Worm (Caenorhabditis elegans): ENCODE results near the gene T22F3.10.

T22F3.10 gene

ce11 chrV:3634293-3635016 lies 22.9 kb upstream of the T22F3.10 start (continued):
- no peak for TF ChIP-seq zfp-2 (tag; optimal IDR thresholded peaks at IDR 0.05)
- no peak for TF ChIP-seq F44E2.7 (GFP tag; IDR thresholded peaks at IDR 0.05)
- TF ChIP-seq mxl-2 (GFP tag; conservative IDR thresholded peaks at IDR 0.05) = no peak
- peak; percentile 79 for TF ChIP-seq nhr-48 (tag; optimal IDR thresholded peaks at IDR 0.05)
- peak; percentile 71 for TF ChIP-seq dmd-6 (GFP tag; IDR thresholded peaks at IDR 0.05)
- no peak for TF ChIP-seq dpl-1 (GFP tag; optimal IDR thresholded peaks at IDR 0.05)
- no peak for TF ChIP-seq mdt-29 (GFP tag; IDR thresholded peaks at IDR 0.05)
- TF ChIP-seq dmd-9 (GFP tag; IDR thresholded peaks at IDR 0.05) = no peak
- peak in 1 of 2 experiments; percentile 39 for TF ChIP-seq lsy-2 (tag; optimal IDR thresholded peaks at IDR 0.05)
- no peak for TF ChIP-seq nhr-6 (tag; optimal IDR thresholded peaks at IDR 0.05)
- TF ChIP-seq madf-9 (GFP tag; conservative IDR thresholded peaks at IDR 0.05) = no peak
- peak; percentile 78 for TF ChIP-seq hlh-11 (tag; optimal IDR thresholded peaks at IDR 0.05)
- no peak for TF ChIP-seq lin-15B (tag; optimal IDR thresholded peaks at IDR 0.05)
- no peak for TF ChIP-seq egl-27 (tag; optimal IDR thresholded peaks at IDR 0.05)
- peak; percentile 91 for TF ChIP-seq nhr-102 (tag; optimal IDR thresholded peaks at IDR 0.05)
- no peak for TF ChIP-seq attf-4 (tag; optimal IDR thresholded peaks at IDR 0.05)
- peak in 1 of 2 experiments; percentile 32 for TF ChIP-seq daf-16 (GFP tag; optimal IDR thresholded peaks at IDR 0.05)
- peak; percentile 98 for TF ChIP-seq daf-16 (tag; optimal IDR thresholded peaks at IDR 0.05)
- TF ChIP-seq cey-2 (tag; optimal IDR thresholded peaks at IDR 0.05; ENCODE audit: borderline replicate concordance, insufficient read depth) = no peak
- TF ChIP-seq zfp-3 (GFP tag; conservative IDR thresholded peaks at IDR 0.05) = peak; percentile 77; the same call in 1 of the 2 replicates
- TF ChIP-seq spr-1 (tag; optimal IDR thresholded peaks at IDR 0.05) = no peak
- no peak for TF ChIP-seq arid-1 (GFP tag; conservative IDR thresholded peaks at IDR 0.05)
- TF ChIP-seq daf-19 (GFP tag; conservative IDR thresholded peaks at IDR 0.05) = no peak
- TF ChIP-seq ZK337.2 (GFP tag; IDR thresholded peaks at IDR 0.05) = no peak
- TF ChIP-seq ceh-20 (GFP tag; IDR thresholded peaks at IDR 0.05) = 0 out of 2 replicates have a peak, but pooled peaks have one; percentile 7
- no peak for TF ChIP-seq F49E8.2 (tag; optimal IDR thresholded peaks at IDR 0.05; ENCODE audit: borderline replicate concordance)
- TF ChIP-seq ceh-62 (tag; optimal IDR thresholded peaks at IDR 0.05) = no peak
- TF ChIP-seq duxl-1 (tag; optimal IDR thresholded peaks at IDR 0.05; ENCODE audit: poor library complexity) = peak; percentile 42
- 0 out of 2 replicates have a peak, but pooled peaks have one; percentile 31 for TF ChIP-seq lin-38 (GFP tag; IDR thresholded peaks at IDR 0.05)
- TF ChIP-seq Y48G9A.11 (GFP tag; IDR thresholded peaks at IDR 0.05) = no peak
- TF ChIP-seq nhr-25 (tag; optimal IDR thresholded peaks at IDR 0.05; ENCODE audit: borderline replicate concordance, insufficient read depth) = no peak
- no peak for TF ChIP-seq ztf-7 (tag; optimal IDR thresholded peaks at IDR 0.05)
- TF ChIP-seq ztf-11 (tag; optimal IDR thresholded peaks at IDR 0.05) = no peak

- TF ChIP-seq T26A8.4 (GFP tag; IDR thresholded peaks at IDR 0.05) (no peak), hlh-30 (tag; optimal IDR thresholded peaks at IDR 0.05; ENCODE audit: insufficient read depth) (peak; percentile 27), T20F7.1 (GFP tag; optimal IDR thresholded peaks at IDR 0.05) (peak; percentile 4), ceh-20 (GFP tag; IDR thresholded peaks at IDR 0.05) (no peak), F49E8.2 (tag; optimal IDR thresholded peaks at IDR 0.05; ENCODE audit: borderline replicate concordance) (no peak)
Observed at ce11 chrV:3633041-3633440, 21.5 kb upstream of the T22F3.10 start, which contains the start of gene F59B1.2. Gene F59B1.2 (plus strand): TSS chrV:3633341.

All from whole organism, L4 larva.